Worm (Caenorhabditis elegans) whole organism, early embryonic: Measurements from ENCODE around the gene ZC239.16.
"Not testable (repeated sequence)": the region's sequence is repeated elsewhere in the genome, so short reads cannot be mapped to it uniquely, and the experiment has no call there.

ENCODE experiments used
- B0310.2 ChIP-seq: sonication (generic microtip); optimal IDR thresholded peaks from 2 replicates; lab custom pipeline; 2016; ENCODE audit warnings: mild to moderate bottlenecking, missing genetic modification characterization, missing compliant biosample characterization
- F13C5.2 ChIP-seq: sonication (generic microtip); optimal IDR thresholded peaks from 2 replicates; lab custom pipeline; 2017; ENCODE audit warnings: mild to moderate bottlenecking, missing genetic modification characterization, inconsistent platforms, missing compliant biosample characterization
- aly-1 ChIP-seq: sonication (generic microtip); optimal IDR thresholded peaks from 2 replicates; lab custom pipeline; 2016; ENCODE audit warnings: missing genetic modification characterization, missing compliant biosample characterization
- ama-1 ChIP-seq: fragments of 150-350 bp; optimal IDR thresholded peaks from 2 replicates; lab custom pipeline; 2014
- ceh-13 ChIP-seq: fragments of 200-800 bp; sonication (Bioruptor generic); optimal IDR thresholded peaks from 2 replicates; lab custom pipeline; 2018; ENCODE audit warnings: mild to moderate bottlenecking, missing genetic modification characterization, missing compliant biosample characterization
- ceh-36 ChIP-seq: sonication (generic microtip); optimal IDR thresholded peaks from 2 replicates; lab custom pipeline; 2016; ENCODE audit warnings: missing genetic modification characterization, inconsistent platforms, missing compliant biosample characterization
- ets-7 ChIP-seq: sonication (generic microtip); optimal IDR thresholded peaks from 2 replicates; lab custom pipeline; 2016; ENCODE audit warnings: missing genotype, missing genetic modification characterization, missing compliant biosample characterization
- flt-1 ChIP-seq: fragments of 200-800 bp; sonication (Bioruptor generic); IDR thresholded peaks from 2 replicates; pipeline ENCODE4 v1.3.6; 2022; ENCODE audit warnings: missing genetic modification characterization, missing compliant biosample characterization
- hmbx-1 ChIP-seq: sonication (generic microtip); optimal IDR thresholded peaks from 2 replicates; lab custom pipeline; 2016; ENCODE audit warnings: mild to moderate bottlenecking, missing genetic modification characterization, missing compliant biosample characterization
- hmg-4 ChIP-seq: fragments of 200-800 bp; sonication (Bioruptor generic); optimal IDR thresholded peaks from 2 replicates; lab custom pipeline; 2018; ENCODE audit warnings: mild to moderate bottlenecking, missing genetic modification characterization, missing compliant biosample characterization
- hnd-1 ChIP-seq: sonication (generic microtip); optimal IDR thresholded peaks from 2 replicates; lab custom pipeline; 2016; ENCODE audit warnings: missing genetic modification characterization, missing compliant biosample characterization
- pes-1 ChIP-seq: fragments of 200-800 bp; sonication (Bioruptor generic); IDR thresholded peaks from 2 replicates; pipeline ENCODE4 v1.3.6; 2022; ENCODE audit warnings: missing genetic modification reagents, missing genetic modification characterization, missing compliant biosample characterization
- scrt-1 ChIP-seq: fragments of 200-800 bp; sonication (Bioruptor generic); IDR thresholded peaks from 2 replicates; pipeline ENCODE4 v1.3.6; 2022; ENCODE audit warnings: missing genetic modification characterization, missing compliant biosample characterization
- sea-1 ChIP-seq: fragments of 200-800 bp; sonication (Bioruptor generic); conservative IDR thresholded peaks from 2 replicates; pipeline ENCODE4 v1.3.6; 2022; ENCODE audit warnings: missing genetic modification characterization, missing compliant biosample characterization
- tbx-11 ChIP-seq: fragments of 200-800 bp; sonication (Bioruptor generic); IDR thresholded peaks from 2 replicates; pipeline ENCODE4 v1.3.6; 2022; ENCODE audit warnings: missing genetic modification characterization, missing compliant biosample characterization
- tbx-37 ChIP-seq: fragments of 200-800 bp; sonication (Bioruptor generic); conservative IDR thresholded peaks from 2 replicates; pipeline ENCODE4 v1.3.6; 2022; ENCODE audit warnings: missing genetic modification reagents, missing genetic modification characterization, missing compliant biosample characterization
- tra-4 ChIP-seq: sonication (generic microtip); optimal IDR thresholded peaks from 2 replicates; lab custom pipeline; 2017; ENCODE audit warnings: missing genetic modification characterization, missing compliant biosample characterization

The ZC239.16 gene

ce11 chrII:3196966-3197365 is 28.2 kb downstream of the ZC239.16 start, which contains the start of gene gcy-15:
TSS of gene gcy-15 (minus strand) at chrII:3197066.
- TF ChIP-seq F13C5.2 (tag; lab: Kevin White, UChicago) (no peak), sea-1 (GFP tag; lab: Robert Waterston, UW) (no peak), hmg-4 (no peak), scrt-1 (GFP tag; lab: Robert Waterston, UW) (no peak), ceh-36 (tag; lab: Kevin White, UChicago) (no peak), ets-7 (tag; lab: Kevin White, UChicago) (no peak), tbx-11 (GFP tag; lab: Robert Waterston, UW) (no peak), pes-1 (no peak), ceh-13 (no peak), hnd-1 (tag; lab: Kevin White, UChicago) (no peak)

DNA sequence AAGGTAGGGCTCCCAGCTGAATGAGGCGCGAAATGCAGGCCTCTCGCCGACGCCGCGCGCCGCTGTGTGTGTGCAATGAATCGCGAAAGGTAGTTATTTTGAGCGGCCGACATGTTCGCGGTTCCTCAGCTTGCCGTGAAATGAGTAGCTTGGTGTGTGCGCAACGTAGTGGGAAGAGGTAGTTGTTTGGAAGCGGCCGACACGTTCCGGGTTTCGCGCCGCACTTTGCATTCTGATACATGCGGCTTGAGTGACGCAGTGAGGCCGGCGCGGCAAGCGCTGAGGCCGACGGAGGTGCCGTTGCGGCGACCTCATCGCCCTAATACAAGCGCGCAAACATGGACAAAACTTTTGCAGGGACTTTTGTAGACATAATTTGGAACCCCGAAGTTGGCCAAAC is 29.4 kb downstream of the ZC239.16 start:
- no peak for TF ChIP-seq B0310.2 (tag; lab: Kevin White, UChicago)
- no peak for TF ChIP-seq F13C5.2 (tag; lab: Kevin White, UChicago)
- TF ChIP-seq tbx-37: no peak
- TF ChIP-seq ama-1: no peak
- TF ChIP-seq tbx-11 (GFP tag; lab: Robert Waterston, UW): no peak

DNA sequence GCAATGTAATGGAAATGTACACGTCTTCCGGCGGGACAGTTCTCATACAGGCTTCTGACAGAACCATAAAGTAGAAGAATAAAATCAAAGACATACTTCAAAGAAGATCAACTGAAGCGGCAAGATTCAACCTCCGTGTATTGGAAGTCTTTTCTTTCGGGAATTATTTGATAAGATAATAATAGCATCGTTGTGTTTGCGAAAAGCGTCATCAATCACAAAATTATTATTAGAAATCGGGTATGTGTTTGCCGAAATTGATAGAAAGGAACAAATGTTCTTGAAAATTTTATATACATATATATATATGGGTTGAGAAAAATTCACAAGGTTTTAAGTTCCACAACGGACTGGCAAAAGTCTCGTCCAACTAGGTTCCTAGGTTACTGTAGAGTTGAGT is 33.6 kb downstream of the ZC239.16 start, which contains the start of gene Y27F2A.9:
TSS of gene Y27F2A.9 (minus strand) at position 101 of the 400 bp plus-strand sequence.
- TF ChIP-seq hnd-1 (tag; lab: Kevin White, UChicago); tbx-37; hmg-4: not testable (repeated sequence)

ce11 chrII:3189038-3189437 is 36.1 kb downstream of the ZC239.16 start, which contains the start of gene Y27F2A.11:
TSS of gene Y27F2A.11 (plus strand) at chrII:3189338.
- not testable (repeated sequence) for TF ChIP-seq tra-4; sea-1 (GFP tag; lab: Robert Waterston, UW); aly-1 (tag; lab: Kevin White, UChicago)

DNA sequence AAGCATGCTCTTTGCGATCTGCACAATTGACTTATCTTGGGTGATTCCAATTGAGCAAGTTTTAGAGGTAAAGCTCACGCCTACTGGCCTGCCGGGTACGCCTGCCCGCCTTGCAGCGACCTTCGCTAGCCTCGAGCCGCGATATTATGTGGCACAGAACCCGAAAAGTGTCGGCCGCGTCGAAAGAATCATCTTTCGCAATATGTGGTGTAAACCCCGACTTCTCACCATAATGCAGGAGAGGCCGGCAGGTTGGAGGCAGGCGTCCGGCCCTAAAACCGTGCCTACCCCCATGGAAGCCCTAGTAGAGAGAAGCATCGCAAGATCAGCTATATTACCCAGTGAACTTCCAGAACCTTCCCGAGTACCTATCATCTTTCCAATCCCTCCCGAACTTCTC is 39.3 kb downstream of the ZC239.16 start:
- TF ChIP-seq flt-1 (GFP tag; lab: Robert Waterston, UW) (no peak), hmbx-1 (tag; lab: Kevin White, UChicago) (no peak), hnd-1 (tag; lab: Kevin White, UChicago) (no peak), scrt-1 (GFP tag; lab: Robert Waterston, UW) (no peak), tbx-11 (GFP tag; lab: Robert Waterston, UW) (no peak), ceh-36 (tag; lab: Kevin White, UChicago) (no peak), ama-1 (no peak), hmg-4 (no peak)

- TF ChIP-seq hnd-1 (tag; lab: Kevin White, UChicago); pes-1; ets-7 (tag; lab: Kevin White, UChicago): not testable (repeated sequence)
Observed at ce11 chrII:3184858-3185257, 40.3 kb downstream of the ZC239.16 start, which contains the start of gene sri-78. TSS of gene sri-78 (plus strand) at chrII:3185158.

ce11 chrII:3183300-3183840 is 41.7 kb downstream of the ZC239.16 start, which contains the start of the genes Y27F2A.6 and Y27F2A.8:
TSS of gene Y27F2A.6 (minus strand) at chrII:3183400.
TSS of gene Y27F2A.8 (plus strand) at chrII:3183790.
- TF ChIP-seq scrt-1 (GFP tag; lab: Robert Waterston, UW); hmg-4; F13C5.2 (tag; lab: Kevin White, UChicago): not testable (repeated sequence)

DNA sequence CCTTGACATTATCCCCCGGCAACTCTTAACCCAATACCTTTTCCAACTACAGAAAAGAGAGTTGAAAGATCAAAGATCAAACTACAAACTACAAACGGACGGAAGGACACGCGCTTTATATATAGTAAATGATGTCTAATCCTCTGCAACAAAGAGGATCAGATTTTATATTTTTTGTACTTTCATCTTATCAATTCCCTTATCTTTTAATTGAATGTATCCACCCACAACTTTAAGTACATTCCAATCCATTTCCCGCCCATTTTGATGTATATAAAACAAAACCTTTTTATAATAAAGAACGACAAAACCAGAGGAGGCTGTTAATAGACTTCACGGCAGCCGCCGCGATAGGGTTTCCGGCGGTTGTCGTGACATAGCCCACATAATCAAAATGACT is 47.5 kb downstream of the ZC239.16 start, which contains the start of gene sri-40:
TSS of gene sri-40 (plus strand) at position 301 of the 400 bp plus-strand sequence.
- TF ChIP-seq pes-1; tbx-11 (GFP tag; lab: Robert Waterston, UW); tbx-37: not testable (repeated sequence)
